Worm (Caenorhabditis elegans): ENCODE results near the gene stg-2.
"Not testable (repeated sequence)": the region's sequence is repeated elsewhere in the genome, so short reads cannot be mapped to it uniquely, and the experiment has no call there.

Gene stg-2

ce11 chrX:8623840-8624591 is 19.7 kb downstream of the stg-2 start (continued):
- TF ChIP-seq spr-3 (GFP tag; optimal IDR thresholded peaks at IDR 0.05) (peak; percentile 22), nhr-6 (tag; optimal IDR thresholded peaks at IDR 0.05) (peak; percentile 5), lin-1 (GFP tag; IDR thresholded peaks at IDR 0.05) (no peak), daf-8 (GFP tag; IDR thresholded peaks at IDR 0.05) (no peak), daf-19 (GFP tag; conservative IDR thresholded peaks at IDR 0.05) (peak; percentile 72; the same call in 1 of the 2 replicates), snpc-4 (tag; optimal IDR thresholded peaks at IDR 0.05) (no peak), nhr-41 (GFP tag; IDR thresholded peaks at IDR 0.05) (peak; percentile 48), mes-2 (tag; optimal IDR thresholded peaks at IDR 0.05; ENCODE audit: poor library complexity, severe bottlenecking) (no peak), duxl-1 (tag; optimal IDR thresholded peaks at IDR 0.05; ENCODE audit: poor library complexity) (peak; percentile 74), pqm-1 (tag; optimal IDR thresholded peaks at IDR 0.05) (no peak), madf-5 (GFP tag; IDR thresholded peaks at IDR 0.05) (no peak), D1046.2 (GFP tag; IDR thresholded peaks at IDR 0.05) (peak; percentile 59; the same call in 1 of the 2 replicates), zip-2 (tag; optimal IDR thresholded peaks at IDR 0.05) (peak; percentile 24), hlh-11 (tag; optimal IDR thresholded peaks at IDR 0.05) (peak; percentile 44), sdz-12 (GFP tag; optimal IDR thresholded peaks at IDR 0.05) (peak; percentile 15), unc-62 (GFP tag; optimal IDR thresholded peaks at IDR 0.05 in 1 of 2) (no peak), unc-62 (tag; optimal IDR thresholded peaks at IDR 0.05) (no peak), set-16 (GFP tag; IDR thresholded peaks at IDR 0.05) (no peak), nhr-237 (tag; optimal IDR thresholded peaks at IDR 0.05) (no peak), nhr-11 (tag; optimal IDR thresholded peaks at IDR 0.05) (no peak), ces-1 (GFP tag; optimal IDR thresholded peaks at IDR 0.05) (no peak)

- no peak for TF ChIP-seq F26F4.8 (GFP tag; conservative IDR thresholded peaks at IDR 0.05)
- no peak for TF ChIP-seq tra-1 (GFP tag; IDR thresholded peaks at IDR 0.05)
- TF ChIP-seq ceh-28 (tag; optimal IDR thresholded peaks at IDR 0.05), result no peak
These were observed 30.7 kb downstream of the stg-2 start, which contains the start of gene K01A12.2 for ce11 chrX:8613053-8613452. Gene K01A12.2, plus strand, starts transcription at chrX:8613353.

- TF ChIP-seq lir-3 (tag; optimal IDR thresholded peaks at IDR 0.05) (no peak), pqm-1 (tag; optimal IDR thresholded peaks at IDR 0.05) (no peak), unc-62 (GFP tag; optimal IDR thresholded peaks at IDR 0.05 in 1 of 2) (peak in 1 of 2 experiments; percentile 58), unc-62 (tag; optimal IDR thresholded peaks at IDR 0.05) (no peak), nhr-11 (tag; optimal IDR thresholded peaks at IDR 0.05) (peak; percentile 26), aha-1 (tag) (peak; percentile 12)
These were observed 31.4 kb downstream of the stg-2 start for ce11 chrX:8612278-8612677.

ce11 chrX:8610606-8611005 is 33.1 kb downstream of the stg-2 start, which contains the start of gene K01A12.4:
Gene K01A12.4, plus strand, starts transcription at chrX:8610906.
- not testable (repeated sequence) for TF ChIP-seq T20F7.1 (GFP tag; optimal IDR thresholded peaks at IDR 0.05); nhr-48 (tag; optimal IDR thresholded peaks at IDR 0.05); hlh-11 (tag; optimal IDR thresholded peaks at IDR 0.05)

- TF ChIP-seq egl-27 (tag; optimal IDR thresholded peaks at IDR 0.05) (no peak), ceh-28 (tag; optimal IDR thresholded peaks at IDR 0.05) (no peak), aha-1 (tag) (peak; percentile 79), lim-7 (GFP tag; IDR thresholded peaks at IDR 0.05) (peak; percentile 85), R02D3.7 (tag; optimal IDR thresholded peaks at IDR 0.05) (no peak), zfp-2 (tag; optimal IDR thresholded peaks at IDR 0.05) (no peak), F49E8.2 (tag; optimal IDR thresholded peaks at IDR 0.05; ENCODE audit: borderline replicate concordance) (no peak), lin-1 (GFP tag; IDR thresholded peaks at IDR 0.05) (peak; percentile 69; the same call in 1 of the 2 replicates), hlh-11 (tag; optimal IDR thresholded peaks at IDR 0.05) (no peak), ctbp-1 (GFP tag; IDR thresholded peaks at IDR 0.05) (no peak), fkh-10 (GFP tag; optimal IDR thresholded peaks at IDR 0.05) (no peak), Y48G9A.11 (GFP tag; IDR thresholded peaks at IDR 0.05) (no peak; the same call in 1 of the 2 replicates), php-3 (GFP tag; IDR thresholded peaks at IDR 0.05) (peak; percentile 71), mdt-29 (GFP tag; IDR thresholded peaks at IDR 0.05) (no peak; the same call in 1 of the 2 replicates), nhr-102 (tag; optimal IDR thresholded peaks at IDR 0.05) (peak; percentile 67), F37D6.2 (tag; optimal IDR thresholded peaks at IDR 0.05) (peak; percentile 14), lsy-2 (tag; optimal IDR thresholded peaks at IDR 0.05) (no peak), lin-15B (tag; optimal IDR thresholded peaks at IDR 0.05) (no peak), T20F7.1 (GFP tag; optimal IDR thresholded peaks at IDR 0.05) (no peak), ZK337.2 (GFP tag; IDR thresholded peaks at IDR 0.05) (peak; percentile 67; the same call in 1 of the 2 replicates), nhr-6 (tag; optimal IDR thresholded peaks at IDR 0.05) (peak; percentile 43)
These were observed 35.0 kb downstream of the stg-2 start for ce11 chrX:8608756-8609155.

All from whole organism, L4 larva.